Worm (Caenorhabditis elegans) whole organism, L1 larva: ENCODE results near the gene F26C11.1.

Experiments
- aha-1 ChIP-seq: fragments of 150-350 bp; optimal IDR thresholded peaks from 2 replicates; lab custom pipeline; 2014; ENCODE audit warnings: missing biosample characterization, missing genetic modification characterization
- elt-2 ChIP-seq: sonication (generic microtip); optimal IDR thresholded peaks from 2 replicates; lab custom pipeline; 2016; ENCODE audit warnings: missing genetic modification characterization, mild to moderate bottlenecking, inconsistent platforms, missing compliant biosample characterization, missing genetic modification reagents
- hlh-4 ChIP-seq: sonication (generic microtip); optimal IDR thresholded peaks from 2 replicates; lab custom pipeline; 2016; ENCODE audit warnings: mild to moderate bottlenecking, missing genetic modification characterization, missing compliant biosample characterization
- rnt-1 ChIP-seq: sonication (generic microtip); optimal IDR thresholded peaks from 2 replicates; lab custom pipeline; 2016; ENCODE audit warnings: mild to moderate bottlenecking, missing genetic modification characterization, moderate library complexity, missing compliant biosample characterization
- tbx-2 ChIP-seq: sonication (generic microtip); optimal IDR thresholded peaks from 2 replicates; lab custom pipeline; 2016; ENCODE audit warnings: missing genetic modification characterization, missing compliant biosample characterization

DNA sequence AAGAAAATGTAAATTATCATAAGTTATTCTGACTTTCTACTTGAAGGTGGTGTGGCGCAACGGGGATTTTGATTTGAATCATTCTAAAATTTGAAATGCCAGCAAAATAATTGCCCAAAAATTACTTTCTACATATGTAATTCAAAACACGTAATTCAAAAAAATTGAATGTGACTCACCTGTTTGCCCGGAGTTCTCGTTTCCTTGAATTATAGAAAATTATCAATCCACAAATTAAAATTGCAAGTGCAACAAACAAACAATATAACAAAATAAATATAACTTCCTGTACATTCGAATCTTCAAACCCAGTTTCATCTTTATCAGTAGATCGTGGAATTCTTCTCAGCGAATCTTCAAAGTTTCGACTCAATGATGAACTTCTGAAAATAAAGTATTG is 26.3 kb upstream of the F26C11.1 start:
- TF ChIP-seq rnt-1 (tag; lab: Kevin White, UChicago): no peak
- TF ChIP-seq elt-2 (tag; lab: Kevin White, UChicago): no peak
- TF ChIP-seq aha-1 (tag; lab: Kevin White, UChicago): no peak
- no peak for TF ChIP-seq tbx-2 (tag; lab: Kevin White, UChicago)
- TF ChIP-seq hlh-4 (tag; lab: Kevin White, UChicago): no peak
